Worm (Caenorhabditis elegans): ENCODE data around the gene Y37D8A.3.

ce11 chrIII:12838913-12839366 lies 9.8 kb downstream of the Y37D8A.3 start, which contains the start of gene Y37D8A.4:
- TF ChIP-seq ama-1 (optimal IDR thresholded peaks at IDR 0.05), result no peak
- TF ChIP-seq aly-2 (tag; optimal IDR thresholded peaks at IDR 0.05), result no peak
- TF ChIP-seq ceh-82 (tag; optimal IDR thresholded peaks at IDR 0.05), result no peak
- TF ChIP-seq nhr-12 (tag; optimal IDR thresholded peaks at IDR 0.05), result no peak
- peak; percentile 71 for TF ChIP-seq fos-1 (tag; optimal IDR thresholded peaks at IDR 0.05)
- no peak for TF ChIP-seq lin-13 (GFP tag; optimal IDR thresholded peaks at IDR 0.05)
